Fruit fly (Drosophila melanogaster) whole organism, embryonic: ENCODE measurements around the gene dpr20.

Source experiments
- Ada2b ChIP-seq: fragments of 200-800 bp; sonication (Bioruptor generic); IDR thresholded peaks from 2 replicates; pipeline ENCODE4 v1.3.6; 2022; ENCODE audit warnings: missing biosample characterization, missing genetic modification characterization
- Awh ChIP-seq: fragments of 200-800 bp; sonication (Bioruptor generic); IDR thresholded peaks from 2 replicates; pipeline ENCODE4, ENCODE4 v1.3.6; 2022; ENCODE audit warnings: missing biosample characterization, missing genetic modification characterization
- CG10431 ChIP-seq: fragments of 200-800 bp; sonication (Bioruptor generic); optimal IDR thresholded peaks from 3 replicates; lab custom pipeline; 2018; ENCODE audit warnings: missing biosample characterization, mild to moderate bottlenecking, missing genetic modification characterization
- CG12104 ChIP-seq: fragments of 200-800 bp; sonication (Bioruptor generic); optimal IDR thresholded peaks from 3 replicates; lab custom pipeline; 2016; ENCODE audit warnings: missing biosample characterization, missing genetic modification characterization
- CG17612 ChIP-seq: fragments of 200-800 bp; sonication (Bioruptor generic); IDR thresholded peaks from 2 replicates; pipeline ENCODE4 v1.3.6; 2022; ENCODE audit warnings: missing biosample characterization, missing genetic modification characterization
- CG18764 ChIP-seq: fragments of 200-800 bp; sonication (Bioruptor generic); optimal IDR thresholded peaks from 3 replicates; lab custom pipeline; 2016; ENCODE audit warnings: missing biosample characterization, missing genetic modification characterization
- CG2678 ChIP-seq: fragments of 200-800 bp; sonication (Bioruptor generic); optimal IDR thresholded peaks from 3 replicates; lab custom pipeline; 2019; ENCODE audit warnings: missing biosample characterization, mild to moderate bottlenecking, missing genetic modification characterization, moderate library complexity
- CG30020 ChIP-seq: fragments of 200-800 bp; optimal IDR thresholded peaks from 2 replicates; lab custom pipeline; 2019; ENCODE audit warnings: missing biosample characterization, mild to moderate bottlenecking, missing genetic modification characterization, moderate library complexity
- CG30431 ChIP-seq: fragments of 200-800 bp; sonication (Bioruptor generic); optimal IDR thresholded peaks from 2 replicates; lab custom pipeline; 2017; ENCODE audit warnings: missing biosample characterization, missing genetic modification characterization
- CG6175 ChIP-seq: fragments of 200-800 bp; sonication (Bioruptor generic); IDR thresholded peaks from 3 replicates; pipeline ENCODE4 v1.3.6; 2022; ENCODE audit warnings: missing biosample characterization, missing genetic modification characterization
- CG6654 ChIP-seq: fragments of 200-800 bp; sonication (Bioruptor generic); optimal IDR thresholded peaks from 2 replicates; lab custom pipeline; 2017; ENCODE audit warnings: missing biosample characterization, mild to moderate bottlenecking, missing genetic modification characterization
- CG6765 ChIP-seq: fragments of 200-800 bp; sonication (Bioruptor generic); optimal IDR thresholded peaks from 3 replicates; lab custom pipeline; 2017; ENCODE audit warnings: missing biosample characterization, mild to moderate bottlenecking, missing genetic modification characterization
- CG6791 ChIP-seq: fragments of 200-800 bp; sonication (Bioruptor generic); IDR thresholded peaks from 3 replicates; pipeline ENCODE4 v1.3.6; 2022; ENCODE audit warnings: missing biosample characterization, missing genetic modification characterization; ENCODE audit not compliant: partially characterized antibody
- Chrac-16 ChIP-seq: fragments of 200-800 bp; sonication (Bioruptor generic); optimal IDR thresholded peaks from 3 replicates; lab custom pipeline; 2016; ENCODE audit warnings: missing biosample characterization, missing genetic modification characterization
- D19B ChIP-seq: fragments of 200-800 bp; sonication (Bioruptor generic); optimal IDR thresholded peaks from 2 replicates; lab custom pipeline; 2017; ENCODE audit warnings: missing biosample characterization, mild to moderate bottlenecking, missing genetic modification characterization
- Dfd ChIP-seq, 2 experiments: fragments of >200 bp; optimal IDR thresholded peaks; 2 replicates each; lab custom pipeline; 2017; ENCODE audit warnings: missing biosample characterization in 2 of 2, missing genetic modification characterization in 2 of 2
- Dll ChIP-seq: fragments of 200-800 bp; sonication (Bioruptor generic); IDR thresholded peaks from 4 replicates; pipeline ENCODE4 v1.3.6; 2022; ENCODE audit warnings: missing biosample characterization, missing genetic modification characterization; ENCODE audit not compliant: partially characterized antibody
- ERR ChIP-seq: fragments of 200-800 bp; sonication (Bioruptor generic); optimal IDR thresholded peaks from 2 replicates; lab custom pipeline; 2016; ENCODE audit warnings: missing biosample characterization, missing genetic modification characterization
- Fer1 ChIP-seq: fragments of 200-800 bp; sonication (Bioruptor generic); optimal IDR thresholded peaks from 2 replicates; lab custom pipeline; 2017; ENCODE audit warnings: missing biosample characterization, mild to moderate bottlenecking, missing genetic modification characterization
- Gsc ChIP-seq: fragments of 200-800 bp; sonication (Bioruptor generic); IDR thresholded peaks from 2 replicates; pipeline ENCODE4 v1.3.6; 2022; ENCODE audit warnings: missing biosample characterization, missing genetic modification characterization
- Hey ChIP-seq: fragments of 200-800 bp; sonication (Bioruptor generic); optimal IDR thresholded peaks from 3 replicates; lab custom pipeline; 2018; ENCODE audit warnings: missing biosample characterization, mild to moderate bottlenecking, missing genetic modification characterization
- Lpt ChIP-seq: fragments of >200 bp; optimal IDR thresholded peaks from 2 replicates; lab custom pipeline; 2018; ENCODE audit warnings: missing biosample characterization, missing genetic modification characterization
- Myb ChIP-seq: fragments of 200-800 bp; sonication (Bioruptor generic); optimal IDR thresholded peaks from 2 replicates; lab custom pipeline; 2016; ENCODE audit warnings: missing biosample characterization, missing genetic modification characterization
- Neu2 ChIP-seq: fragments of 200-800 bp; sonication (Bioruptor generic); optimal IDR thresholded peaks from 3 replicates; lab custom pipeline; 2016; ENCODE audit warnings: missing biosample characterization, missing genetic modification characterization, borderline replicate concordance
- Opbp ChIP-seq: fragments of 200-800 bp; sonication (Bioruptor generic); IDR thresholded peaks from 3 replicates; pipeline ENCODE4 v1.3.6; 2022; ENCODE audit warnings: missing biosample characterization, missing genetic modification characterization; ENCODE audit not compliant: partially characterized antibody
- Sin3A ChIP-seq: fragments of >200 bp; optimal IDR thresholded peaks from 2 replicates; lab custom pipeline; 2018
- Sry-β ChIP-seq: fragments of 200-800 bp; sonication (Bioruptor generic); optimal IDR thresholded peaks from 2 replicates; lab custom pipeline; 2018; ENCODE audit warnings: missing biosample characterization, mild to moderate bottlenecking, missing genetic modification characterization, moderate library complexity
- ab ChIP-seq: fragments of 200-800 bp; sonication (Bioruptor generic); optimal IDR thresholded peaks from 2 replicates; lab custom pipeline; 2016; ENCODE audit warnings: missing biosample characterization, missing genetic modification characterization
- ac ChIP-seq: fragments of 200-800 bp; sonication (Bioruptor generic); optimal IDR thresholded peaks from 3 replicates; lab custom pipeline; 2017; ENCODE audit warnings: missing biosample characterization, mild to moderate bottlenecking, missing genetic modification characterization
- ase ChIP-seq: fragments of 200-800 bp; sonication (Bioruptor generic); IDR thresholded peaks from 3 replicates; pipeline ENCODE4 v1.3.6; 2022; ENCODE audit warnings: missing biosample characterization, missing genetic modification characterization
- ato ChIP-seq: fragments of 200-800 bp; sonication (Bioruptor generic); IDR thresholded peaks from 2 replicates; pipeline ENCODE4 v1.3.6; 2022; ENCODE audit warnings: missing biosample characterization, missing genetic modification characterization; ENCODE audit not compliant: partially characterized antibody
- cas ChIP-seq: fragments of 200-800 bp; sonication (Bioruptor generic); IDR thresholded peaks from 2 replicates; pipeline ENCODE4 v1.3.6; 2022; ENCODE audit warnings: missing biosample characterization, missing genetic modification characterization
- chinmo ChIP-seq: fragments of 200-800 bp; sonication (Bioruptor generic); IDR thresholded peaks from 4 replicates; pipeline ENCODE4 v1.3.6; 2022; ENCODE audit warnings: missing biosample characterization, missing genetic modification characterization; ENCODE audit not compliant: partially characterized antibody
- dimm ChIP-seq: fragments of 200-800 bp; sonication (Bioruptor generic); IDR thresholded peaks from 2 replicates; pipeline ENCODE4 v1.3.6; 2022; ENCODE audit warnings: missing biosample characterization, missing genetic modification characterization
- gcm2 ChIP-seq: fragments of 200-800 bp; sonication (Bioruptor generic); optimal IDR thresholded peaks from 2 replicates; lab custom pipeline; 2016; ENCODE audit warnings: missing biosample characterization, missing genetic modification characterization
- kay ChIP-seq: fragments of 200-800 bp; sonication (Bioruptor generic); optimal IDR thresholded peaks from 2 replicates; lab custom pipeline; 2016; ENCODE audit warnings: missing biosample characterization, missing genetic modification characterization
- nerfin-2 ChIP-seq: fragments of 200-800 bp; sonication (Bioruptor generic); IDR thresholded peaks from 2 replicates; pipeline ENCODE4 v1.3.6; 2022; ENCODE audit warnings: missing biosample characterization, missing genetic modification characterization; ENCODE audit not compliant: partially characterized antibody
- pnt ChIP-seq: fragments of 200-800 bp; sonication (Bioruptor generic); optimal IDR thresholded peaks from 3 replicates; lab custom pipeline; 2016; ENCODE audit warnings: missing biosample characterization, missing genetic modification characterization
- prd ChIP-seq, 3 experiments: fragments of >200 bp in 2 of 3; fragments of 200-800 bp in 1 of 3; sonication (Bioruptor generic) in 1 of 3; optimal IDR thresholded peaks in 2 of 3; IDR thresholded peaks in 1 of 3; 2 replicates in 2 of 3; 3 replicates in 1 of 3; pipeline versions ENCODE4 v1.3.6 to Lab custom; 2017 to 2022; ENCODE audit warnings: missing biosample characterization in 1 of 3, missing genetic modification characterization in 1 of 3
- psq ChIP-seq: fragments of 200-800 bp; sonication (Bioruptor generic); optimal IDR thresholded peaks from 2 replicates; lab custom pipeline; 2017; ENCODE audit warnings: missing biosample characterization, missing genetic modification characterization
- rib ChIP-seq: fragments of 200-800 bp; sonication (Bioruptor generic); IDR thresholded peaks from 2 replicates; pipeline ENCODE4 v1.3.6; 2022; ENCODE audit warnings: missing biosample characterization, missing genetic modification characterization
- ro ChIP-seq: fragments of 200-800 bp; sonication (Bioruptor generic); IDR thresholded peaks from 2 replicates; pipeline ENCODE4 v1.3.6; 2022; ENCODE audit warnings: missing biosample characterization, missing genetic modification characterization
- run ChIP-seq: fragments of 200-800 bp; sonication (Bioruptor generic); optimal IDR thresholded peaks from 3 replicates; lab custom pipeline; 2018; ENCODE audit warnings: missing biosample characterization, mild to moderate bottlenecking, missing genetic modification characterization
- schlank ChIP-seq: fragments of 200-800 bp; sonication (Bioruptor generic); optimal IDR thresholded peaks from 2 replicates; lab custom pipeline; 2018; ENCODE audit warnings: missing biosample characterization, mild to moderate bottlenecking, missing genetic modification characterization
- scrt ChIP-seq: fragments of 200-800 bp; sonication (Bioruptor generic); optimal IDR thresholded peaks from 2 replicates; lab custom pipeline; 2018; ENCODE audit warnings: missing biosample characterization, mild to moderate bottlenecking, missing genetic modification characterization, moderate library complexity
- sd ChIP-seq: fragments of 200-800 bp; sonication (Bioruptor generic); optimal IDR thresholded peaks from 3 replicates; lab custom pipeline; 2018; ENCODE audit warnings: missing biosample characterization, mild to moderate bottlenecking, missing genetic modification characterization, moderate library complexity
- sim ChIP-seq: fragments of 200-800 bp; sonication (Bioruptor generic); IDR thresholded peaks from 2 replicates; pipeline ENCODE4 v1.3.6; 2022; ENCODE audit warnings: missing biosample characterization, missing genetic modification characterization
- sob ChIP-seq: fragments of 200-800 bp; sonication (Bioruptor generic); IDR thresholded peaks from 2 replicates; pipeline ENCODE4 v1.3.6; 2022; ENCODE audit warnings: missing biosample characterization, missing genetic modification characterization
- tio ChIP-seq: fragments of 200-800 bp; sonication (Bioruptor generic); optimal IDR thresholded peaks from 2 replicates; lab custom pipeline; 2017; ENCODE audit warnings: missing biosample characterization, missing genetic modification characterization, inconsistent platforms
- zen ChIP-seq: fragments of 200-800 bp; sonication (Bioruptor generic); optimal IDR thresholded peaks from 3 replicates; lab custom pipeline; 2018; ENCODE audit warnings: missing biosample characterization, mild to moderate bottlenecking, missing genetic modification characterization, moderate library complexity

The dpr20 gene

DNA sequence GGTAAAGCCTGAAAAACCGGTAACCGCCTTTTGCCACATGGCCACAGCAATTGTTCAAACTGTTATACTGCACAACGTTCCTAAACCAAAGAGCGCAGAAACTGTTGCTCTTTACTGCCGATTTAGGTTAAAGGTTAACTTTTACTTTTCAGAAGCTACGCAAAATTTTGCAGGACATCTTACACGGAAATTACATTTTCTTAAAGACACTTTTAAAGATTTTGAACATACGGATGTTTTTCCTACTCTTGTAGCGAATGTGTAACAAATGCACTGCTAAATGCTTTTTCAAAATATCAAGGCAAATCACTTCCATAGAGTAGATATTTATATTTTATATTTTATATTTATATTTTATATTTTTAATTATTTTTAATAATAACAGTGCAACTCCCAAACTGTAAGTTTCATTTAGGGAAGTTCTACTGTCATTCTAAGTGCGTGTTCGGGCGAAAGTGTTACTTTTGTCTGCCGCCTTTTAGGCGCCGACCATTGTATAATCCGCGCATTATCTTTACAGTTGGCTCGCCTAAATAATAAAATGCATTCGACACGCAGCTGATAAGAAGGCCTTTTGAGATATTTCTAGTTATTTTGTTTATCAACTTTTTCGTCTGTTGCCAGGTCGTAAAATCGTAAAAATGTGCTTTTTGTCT, 25.3 kb upstream of the dpr20 start (continued):
- TF ChIP-seq ro (GFP tag; lab: Robert Waterston, UW) = no peak
- no peak for TF ChIP-seq ERR (GFP tag; lab: Kevin White, UChicago)
- peak; percentile 15 for TF ChIP-seq CG6654 (GFP tag; lab: Kevin White, UChicago)
- 0 out of 4 replicates have a peak, but pooled peaks have one; percentile 34 for TF ChIP-seq chinmo (GFP tag; lab: Robert Waterston, UW)
- TF ChIP-seq Opbp (GFP tag; lab: Robert Waterston, UW) = no peak
- TF ChIP-seq CG12104 = peak; percentile 18
- TF ChIP-seq nerfin-2 (GFP tag; lab: Robert Waterston, UW) = no peak
- TF ChIP-seq D19B (GFP tag; lab: Kevin White, UChicago) = peak; percentile 6
- TF ChIP-seq CG6175 (GFP tag; lab: Robert Waterston, UW) = no peak
- no peak for TF ChIP-seq tio
- no peak for TF ChIP-seq Dll (GFP tag; lab: Robert Waterston, UW)
- TF ChIP-seq Lpt (GFP tag; lab: Kevin White, UChicago) = no peak
- TF ChIP-seq CG30431 (GFP tag; lab: Kevin White, UChicago) = no peak
- no peak for TF ChIP-seq CG18764 (GFP tag; lab: Kevin White, UChicago)
- no peak for TF ChIP-seq Awh (GFP tag; lab: Robert Waterston, UW)
- no peak for TF ChIP-seq Hey (tag; lab: Kevin White, UChicago)
- TF ChIP-seq dimm (GFP tag; lab: Robert Waterston, UW) = no peak
- TF ChIP-seq pnt = no peak
- no peak for TF ChIP-seq schlank (tag; lab: Kevin White, UChicago)
- TF ChIP-seq gcm2 (GFP tag; lab: Kevin White, UChicago) = no peak
- TF ChIP-seq Sry-β = no peak
- TF ChIP-seq psq (GFP tag; lab: Kevin White, UChicago) = no peak
- peak; percentile 21; the same call in 1 of the 2 replicates for TF ChIP-seq Ada2b (GFP tag; lab: Robert Waterston, UW)
- TF ChIP-seq scrt (GFP tag; lab: Kevin White, UChicago) = peak; percentile 71
- no peak for TF ChIP-seq CG30020 (tag; lab: Kevin White, UChicago)
- TF ChIP-seq zen = no peak
- no peak for TF ChIP-seq kay
- no peak for TF ChIP-seq Myb (GFP tag; lab: Kevin White, UChicago)
- no peak for TF ChIP-seq CG10431 (GFP tag; lab: Kevin White, UChicago)
- TF ChIP-seq ac (GFP tag; lab: Kevin White, UChicago) = no peak
- TF ChIP-seq Gsc (GFP tag; lab: Robert Waterston, UW) = no peak
- no peak for TF ChIP-seq Chrac-16 (GFP tag; lab: Kevin White, UChicago)
- TF ChIP-seq Neu2 (GFP tag; lab: Kevin White, UChicago) = no peak
- TF ChIP-seq Sin3A = no peak
- TF ChIP-seq CG2678 (tag; lab: Kevin White, UChicago) = peak; percentile 70
- TF ChIP-seq ab (GFP tag; lab: Kevin White, UChicago) = no peak
- no peak for TF ChIP-seq run
- TF ChIP-seq ato (GFP tag; lab: Robert Waterston, UW) = no peak
- TF ChIP-seq Dfd (GFP tag; optimal IDR thresholded peaks at IDR 0.05; lab: Kevin White, UChicago) = no peak
- TF ChIP-seq Fer1 (GFP tag; lab: Kevin White, UChicago) = peak; percentile 16
- TF ChIP-seq prd (optimal IDR thresholded peaks at IDR 0.05; lab: Kevin White, UChicago) = no peak
- TF ChIP-seq prd (GFP tag; IDR thresholded peaks at IDR 0.05; lab: Robert Waterston, UW) = no peak
- no peak for TF ChIP-seq CG6791 (GFP tag; lab: Robert Waterston, UW)
- no peak for TF ChIP-seq CG17612 (GFP tag; lab: Robert Waterston, UW)
- no peak for TF ChIP-seq sim
- no peak for TF ChIP-seq rib (GFP tag; lab: Robert Waterston, UW)
- no peak for TF ChIP-seq cas (GFP tag; lab: Robert Waterston, UW)
- TF ChIP-seq ase = no peak
- no peak for TF ChIP-seq CG6765 (GFP tag; lab: Kevin White, UChicago)
- TF ChIP-seq sd (tag; lab: Kevin White, UChicago) = no peak
- TF ChIP-seq sob = 0 out of 2 replicates have a peak, but pooled peaks have one; percentile 7
